Fruit fly (Drosophila melanogaster) whole organism, embryonic: ENCODE measurements around the gene prt.
A peak's percentile ranks its signal among the peaks of the same experiment; 100 is the strongest.

Experiments used
- Bteb2 ChIP-seq: fragments of 200-800 bp; sonication (Bioruptor generic); optimal IDR thresholded peaks from 2 replicates; lab custom pipeline; 2016; ENCODE audit warnings: missing biosample characterization, missing genetic modification characterization
- CG10543 ChIP-seq: fragments of 200-800 bp; sonication (Bioruptor generic); optimal IDR thresholded peaks from 3 replicates; lab custom pipeline; 2017; ENCODE audit warnings: missing biosample characterization, mild to moderate bottlenecking, missing genetic modification characterization, moderate library complexity
- CG11456 ChIP-seq: fragments of 200-800 bp; sonication (Bioruptor generic); IDR thresholded peaks from 3 replicates; pipeline ENCODE4 v1.3.6; 2022; ENCODE audit warnings: missing biosample characterization, missing genetic modification characterization
- CG11695 ChIP-seq: fragments of 200-800 bp; sonication (Bioruptor generic); IDR thresholded peaks from 3 replicates; pipeline ENCODE4 v1.3.6; 2022; ENCODE audit warnings: missing biosample characterization, missing genetic modification characterization
- CG12219 ChIP-seq: fragments of 200-800 bp; sonication (Bioruptor generic); optimal IDR thresholded peaks from 3 replicates; lab custom pipeline; 2018; ENCODE audit warnings: missing biosample characterization, mild to moderate bottlenecking, missing genetic modification characterization
- CG14667 ChIP-seq: fragments of 200-800 bp; sonication (Bioruptor generic); IDR thresholded peaks from 2 replicates; pipeline ENCODE4 v1.3.6; 2022; ENCODE audit warnings: missing biosample characterization, missing genetic modification characterization
- CG1529 ChIP-seq: fragments of 200-800 bp; sonication (Bioruptor generic); optimal IDR thresholded peaks from 3 replicates; lab custom pipeline; 2018; ENCODE audit warnings: missing biosample characterization, missing genetic modification characterization
- CG34376 ChIP-seq: fragments of 200-800 bp; sonication (Bioruptor generic); optimal IDR thresholded peaks from 2 replicates; lab custom pipeline; 2018; ENCODE audit warnings: missing biosample characterization, mild to moderate bottlenecking, missing genetic modification characterization
- CG3726 ChIP-seq: fragments of 200-800 bp; sonication (Bioruptor generic); IDR thresholded peaks from 3 replicates; pipeline ENCODE4, ENCODE4 v1.3.6; 2022; ENCODE audit warnings: missing biosample characterization, missing genetic modification characterization
- CG3995 ChIP-seq: fragments of 200-800 bp; sonication (Bioruptor generic); optimal IDR thresholded peaks from 3 replicates; lab custom pipeline; 2016; ENCODE audit warnings: missing biosample characterization, missing genetic modification characterization
- CG4282 ChIP-seq: fragments of 200-800 bp; sonication (Bioruptor generic); optimal IDR thresholded peaks from 2 replicates; lab custom pipeline; 2016; ENCODE audit warnings: missing biosample characterization, missing genetic modification characterization
- CG4707 ChIP-seq: fragments of 200-800 bp; sonication (Bioruptor generic); optimal IDR thresholded peaks from 2 replicates; lab custom pipeline; 2018; ENCODE audit warnings: missing biosample characterization, mild to moderate bottlenecking, missing genetic modification characterization, moderate library complexity
- CG6175 ChIP-seq: fragments of 200-800 bp; sonication (Bioruptor generic); IDR thresholded peaks from 3 replicates; pipeline ENCODE4 v1.3.6; 2022; ENCODE audit warnings: missing biosample characterization, missing genetic modification characterization
- CG7271 ChIP-seq: fragments of 200-800 bp; sonication (Bioruptor generic); optimal IDR thresholded peaks from 2 replicates; lab custom pipeline; 2018; ENCODE audit warnings: missing biosample characterization, mild to moderate bottlenecking, missing genetic modification characterization, moderate library complexity
- CG7372 ChIP-seq: fragments of 200-800 bp; sonication (Bioruptor generic); IDR thresholded peaks from 2 replicates; pipeline ENCODE4 v1.3.6; 2022; ENCODE audit warnings: missing biosample characterization, missing genetic modification characterization
- CG8359 ChIP-seq: fragments of 200-800 bp; sonication (Bioruptor generic); optimal IDR thresholded peaks from 2 replicates; lab custom pipeline; 2017; ENCODE audit warnings: missing biosample characterization, mild to moderate bottlenecking, missing genetic modification characterization, borderline replicate concordance
- CG8478 ChIP-seq: fragments of >200 bp; optimal IDR thresholded peaks from 2 replicates; lab custom pipeline; 2018
- CG9797 ChIP-seq: fragments of 200-800 bp; sonication (Bioruptor generic); optimal IDR thresholded peaks from 3 replicates; lab custom pipeline; 2018; ENCODE audit warnings: missing biosample characterization, mild to moderate bottlenecking, missing genetic modification characterization
- CG9817 ChIP-seq: fragments of 200-800 bp; sonication (Bioruptor generic); optimal IDR thresholded peaks from 2 replicates; lab custom pipeline; 2018; ENCODE audit warnings: missing biosample characterization, mild to moderate bottlenecking, missing genetic modification characterization, moderate library complexity
- CTCF ChIP-seq: fragments of 200-800 bp; sonication (Bioruptor generic); optimal IDR thresholded peaks from 2 replicates; lab custom pipeline; 2017; ENCODE audit warnings: missing biosample characterization, mild to moderate bottlenecking, missing genetic modification characterization, moderate library complexity
- Chrac-16 ChIP-seq: fragments of 200-800 bp; sonication (Bioruptor generic); optimal IDR thresholded peaks from 3 replicates; lab custom pipeline; 2016; ENCODE audit warnings: missing biosample characterization, missing genetic modification characterization
- Deaf1 ChIP-seq: fragments of 200-800 bp; optimal IDR thresholded peaks from 3 replicates; lab custom pipeline; 2019; ENCODE audit warnings: missing biosample characterization, mild to moderate bottlenecking, missing genetic modification characterization, moderate library complexity
- Drgx ChIP-seq: fragments of 200-800 bp; sonication (Bioruptor generic); IDR thresholded peaks from 2 replicates; pipeline ENCODE4 v1.3.6; 2022; ENCODE audit warnings: missing biosample characterization, missing genetic modification characterization
- HLH4C ChIP-seq: fragments of 200-800 bp; sonication (Bioruptor generic); IDR thresholded peaks from 3 replicates; pipeline ENCODE4 v1.3.6; 2022; ENCODE audit warnings: missing biosample characterization, missing genetic modification characterization; ENCODE audit not compliant: partially characterized antibody
- Hr3 ChIP-seq: fragments of 200-800 bp; sonication (Bioruptor generic); optimal IDR thresholded peaks from 3 replicates; lab custom pipeline; 2016; ENCODE audit warnings: missing biosample characterization, missing genetic modification characterization
- Hr39 ChIP-seq: fragments of >200 bp; optimal IDR thresholded peaks from 2 replicates; lab custom pipeline; 2017
- Lhr ChIP-seq: fragments of 200-800 bp; sonication (Bioruptor generic); optimal IDR thresholded peaks from 3 replicates; lab custom pipeline; 2017; ENCODE audit warnings: mild to moderate bottlenecking, missing biosample characterization, missing genetic modification reagents, missing genetic modification characterization
- Lpt ChIP-seq: fragments of >200 bp; optimal IDR thresholded peaks from 2 replicates; lab custom pipeline; 2018; ENCODE audit warnings: missing biosample characterization, missing genetic modification characterization
- MBD-R2 ChIP-seq: fragments of 200-800 bp; sonication (Bioruptor generic); IDR thresholded peaks from 2 replicates; pipeline ENCODE4 v1.3.6; 2022; ENCODE audit warnings: missing biosample characterization, missing genetic modification characterization
- Nf-YC ChIP-seq: fragments of 200-800 bp; optimal IDR thresholded peaks from 3 replicates; lab custom pipeline; 2019; ENCODE audit warnings: missing biosample characterization, mild to moderate bottlenecking, missing genetic modification characterization, moderate library complexity
- Pdp1 ChIP-seq, 2 experiments: fragments of 200-800 bp; sonication (Bioruptor generic); optimal IDR thresholded peaks; 3 replicates each; lab custom pipeline; 2016; ENCODE audit warnings: missing biosample characterization in 2 of 2, missing genetic modification characterization in 2 of 2, mild to moderate bottlenecking in 1 of 2, moderate library complexity in 1 of 2
- Xbp1 ChIP-seq: fragments of 200-800 bp; sonication (Bioruptor generic); optimal IDR thresholded peaks from 3 replicates; lab custom pipeline; 2016; ENCODE audit warnings: missing biosample characterization, mild to moderate bottlenecking, missing genetic modification characterization
- ato ChIP-seq: fragments of 200-800 bp; sonication (Bioruptor generic); IDR thresholded peaks from 2 replicates; pipeline ENCODE4 v1.3.6; 2022; ENCODE audit warnings: missing biosample characterization, missing genetic modification characterization; ENCODE audit not compliant: partially characterized antibody
- br ChIP-seq: fragments of >200 bp; optimal IDR thresholded peaks from 2 replicates; lab custom pipeline; 2017
- ci ChIP-seq: fragments of 200-800 bp; sonication (Bioruptor generic); IDR thresholded peaks from 3 replicates; pipeline ENCODE4 v1.3.6; 2022; ENCODE audit warnings: missing biosample characterization, missing genetic modification characterization
- dpn ChIP-seq, 2 experiments: fragments of 200-800 bp; sonication (Bioruptor generic); optimal IDR thresholded peaks; 3 replicates each; lab custom pipeline; 2016; ENCODE audit warnings: missing biosample characterization in 2 of 2, missing genetic modification characterization in 2 of 2
- ems ChIP-seq: fragments of 200-800 bp; sonication (Bioruptor generic); optimal IDR thresholded peaks from 3 replicates; lab custom pipeline; 2016; ENCODE audit warnings: missing biosample characterization, missing genetic modification characterization
- ftz-f1 ChIP-seq: fragments of 200-800 bp; sonication (Bioruptor generic); optimal IDR thresholded peaks from 2 replicates; lab custom pipeline; 2016; ENCODE audit warnings: missing biosample characterization, missing genetic modification characterization
- gt ChIP-seq: fragments of 200-800 bp; sonication (Bioruptor generic); IDR thresholded peaks from 2 replicates; pipeline ENCODE4 v1.3.6; 2022; ENCODE audit warnings: missing biosample characterization, missing genetic modification characterization
- inv ChIP-seq: fragments of 200-800 bp; sonication (Bioruptor generic); IDR thresholded peaks from 2 replicates; pipeline ENCODE4 v1.3.6; 2022; ENCODE audit warnings: missing biosample characterization, missing genetic modification characterization; ENCODE audit not compliant: partially characterized antibody
- org-1 ChIP-seq: fragments of 200-800 bp; sonication (Bioruptor generic); optimal IDR thresholded peaks from 2 replicates; lab custom pipeline; 2017; ENCODE audit warnings: missing biosample characterization, missing genetic modification characterization
- pan ChIP-seq, 4 experiments: fragments of >200 bp in 3 of 4; fragments of 200-800 bp in 1 of 4; sonication (Bioruptor generic) in 1 of 4; optimal IDR thresholded peaks in 3 of 4; IDR thresholded peaks in 1 of 4; 2 replicates each; pipeline versions ENCODE4 v1.3.6 to Lab custom; 2017 to 2022; ENCODE audit warnings: missing biosample characterization in 2 of 4, missing genetic modification characterization in 2 of 4, mixed read lengths in 1 of 4
- rib ChIP-seq: fragments of 200-800 bp; sonication (Bioruptor generic); IDR thresholded peaks from 2 replicates; pipeline ENCODE4 v1.3.6; 2022; ENCODE audit warnings: missing biosample characterization, missing genetic modification characterization
- ro ChIP-seq: fragments of 200-800 bp; sonication (Bioruptor generic); IDR thresholded peaks from 2 replicates; pipeline ENCODE4 v1.3.6; 2022; ENCODE audit warnings: missing biosample characterization, missing genetic modification characterization
- slbo ChIP-seq: fragments of 200-800 bp; sonication (Bioruptor generic); IDR thresholded peaks from 2 replicates; pipeline ENCODE4 v1.3.6; 2022; ENCODE audit warnings: missing biosample characterization, missing genetic modification characterization
- sug ChIP-seq: fragments of 200-800 bp; optimal IDR thresholded peaks from 2 replicates; lab custom pipeline; 2019; ENCODE audit warnings: missing biosample characterization, mild to moderate bottlenecking, missing genetic modification characterization, moderate library complexity
- usp ChIP-seq: fragments of >200 bp; optimal IDR thresholded peaks from 2 replicates; lab custom pipeline; 2017; ENCODE audit warnings: missing biosample characterization, missing genetic modification characterization
- vfl ChIP-seq: fragments of 200-800 bp; sonication (Bioruptor generic); optimal IDR thresholded peaks from 2 replicates; lab custom pipeline; 2016; ENCODE audit warnings: missing biosample characterization, missing genetic modification characterization
- wor ChIP-seq: fragments of 200-800 bp; sonication (Bioruptor generic); IDR thresholded peaks from 2 replicates; pipeline ENCODE4 v1.3.6; 2022; ENCODE audit warnings: missing biosample characterization, missing genetic modification characterization
- zfh1 ChIP-seq: fragments of 200-800 bp; sonication (Bioruptor generic); IDR thresholded peaks from 3 replicates; pipeline ENCODE4 v1.3.6; 2022; ENCODE audit warnings: missing biosample characterization, missing genetic modification characterization

Gene prt

dm6 chr3R:23669401-23670216, 29.2 kb downstream of the prt start, which contains the start of gene CG31145 (continued):
- TF ChIP-seq ci (GFP tag; lab: Robert Waterston, UW) (peak; percentile 98), CG4707 (GFP tag; lab: Kevin White, UChicago) (peak; percentile 95), Xbp1 (GFP tag; lab: Kevin White, UChicago) (peak; percentile 100), Drgx (peak; percentile 99), MBD-R2 (GFP tag; lab: Robert Waterston, UW) (peak; percentile 98), wor (GFP tag; lab: Robert Waterston, UW) (peak; percentile 99), CG8359 (GFP tag; lab: Kevin White, UChicago) (peak; percentile 96), slbo (GFP tag; lab: Robert Waterston, UW) (peak; percentile 99), usp (GFP tag; lab: Kevin White, UChicago) (no peak), Bteb2 (peak; percentile 100), CG10543 (GFP tag; lab: Kevin White, UChicago) (peak; percentile 99), ato (GFP tag; lab: Robert Waterston, UW) (peak; percentile 64; the same call in 1 of the 2 replicates), CG11456 (GFP tag; lab: Robert Waterston, UW) (peak; percentile 99), Lpt (GFP tag; lab: Kevin White, UChicago) (no peak), CG3726 (GFP tag; lab: Robert Waterston, UW) (peak; percentile 99), Lhr (GFP tag; lab: Kevin White, UChicago) (peak; percentile 98), br (lab: Kevin White, UChicago) (no peak), CG7372 (peak; percentile 99), CG6175 (GFP tag; lab: Robert Waterston, UW) (peak; percentile 98), inv (no peak), org-1 (GFP tag; lab: Kevin White, UChicago) (peak; percentile 100), CG7271 (tag; lab: Kevin White, UChicago) (peak; percentile 92), ftz-f1 (GFP tag; lab: Kevin White, UChicago) (peak; percentile 90), Nf-YC (peak; percentile 93), CTCF (GFP tag; lab: Kevin White, UChicago) (peak; percentile 86), Pdp1 (GFP tag; optimal IDR thresholded peaks at IDR 0.05; lab: Kevin White, UChicago) (peak; percentile 99 to 100), HLH4C (GFP tag; lab: Robert Waterston, UW) (no peak), Hr39 (no peak), CG12219 (GFP tag; lab: Kevin White, UChicago) (peak; percentile 99), CG9817 (peak; percentile 99), dpn (GFP tag; optimal IDR thresholded peaks at IDR 0.05; lab: Kevin White, UChicago) (peak; percentile 100), Deaf1 (tag; lab: Kevin White, UChicago) (peak; percentile 92), pan (optimal IDR thresholded peaks at IDR 0.05; lab: Kevin White, UChicago) (no peak), pan (GFP tag; optimal IDR thresholded peaks at IDR 0.05 in 1 of 2, IDR thresholded peaks at IDR 0.05 in 1 of 2) (peak in 1 of 2 experiments; percentile 99), zfh1 (peak; percentile 99), CG34376 (peak; percentile 99), CG14667 (GFP tag; lab: Robert Waterston, UW) (peak; percentile 98), ems (peak; percentile 99), sug (tag; lab: Kevin White, UChicago) (peak; percentile 98), rib (GFP tag; lab: Robert Waterston, UW) (peak; percentile 97), CG1529 (peak; percentile 99), ro (GFP tag; lab: Robert Waterston, UW) (peak; percentile 97), CG9797 (GFP tag; lab: Kevin White, UChicago) (peak; percentile 73), CG4282 (GFP tag; lab: Kevin White, UChicago) (peak; percentile 99), CG11695 (GFP tag; lab: Robert Waterston, UW) (peak; percentile 99), Hr3 (peak; percentile 100), gt (GFP tag; lab: Robert Waterston, UW) (peak; percentile 97), CG3995 (GFP tag; lab: Kevin White, UChicago) (peak; percentile 89), vfl (GFP tag; lab: Kevin White, UChicago) (peak; percentile 99), CG8478 (lab: Kevin White, UChicago) (no peak), Chrac-16 (peak; percentile 99)
